Fruit fly (Drosophila melanogaster) whole organism, embryonic: Measurements from ENCODE around the gene dod.

Experiments
- Antp ChIP-seq: fragments of 200-800 bp; sonication (Bioruptor generic); optimal IDR thresholded peaks from 3 replicates; lab custom pipeline; 2016; ENCODE audit warnings: missing biosample characterization, missing genetic modification characterization
- Atf-2 ChIP-seq: fragments of 200-800 bp; sonication (Bioruptor generic); optimal IDR thresholded peaks from 2 replicates; lab custom pipeline; 2016; ENCODE audit warnings: missing biosample characterization, missing genetic modification characterization
- Awh ChIP-seq: fragments of 200-800 bp; sonication (Bioruptor generic); IDR thresholded peaks from 2 replicates; pipeline ENCODE4, ENCODE4 v1.3.6; 2022; ENCODE audit warnings: missing biosample characterization, missing genetic modification characterization
- CG10209 ChIP-seq: fragments of 200-800 bp; sonication (Bioruptor generic); optimal IDR thresholded peaks from 3 replicates; lab custom pipeline; 2017; ENCODE audit warnings: missing biosample characterization, mild to moderate bottlenecking, missing genetic modification characterization, missing genetic modification reagents
- CG11456 ChIP-seq: fragments of 200-800 bp; sonication (Bioruptor generic); IDR thresholded peaks from 3 replicates; pipeline ENCODE4 v1.3.6; 2022; ENCODE audit warnings: missing biosample characterization, missing genetic modification characterization
- CG14860 ChIP-seq: fragments of 200-800 bp; sonication (Bioruptor generic); IDR thresholded peaks from 3 replicates; pipeline ENCODE4 v1.3.6; 2022; ENCODE audit warnings: missing biosample characterization, missing genetic modification characterization; ENCODE audit not compliant: partially characterized antibody
- CG15514 ChIP-seq: fragments of 200-800 bp; sonication (Bioruptor generic); optimal IDR thresholded peaks from 3 replicates; lab custom pipeline; 2017; ENCODE audit warnings: missing biosample characterization, missing genetic modification characterization, mild to moderate bottlenecking, moderate library complexity, missing genetic modification reagents
- CG17186 ChIP-seq: fragments of 200-800 bp; sonication (Bioruptor generic); optimal IDR thresholded peaks from 3 replicates; lab custom pipeline; 2017; ENCODE audit warnings: missing biosample characterization, missing genetic modification reagents, missing genetic modification characterization
- CG3726 ChIP-seq: fragments of 200-800 bp; sonication (Bioruptor generic); IDR thresholded peaks from 3 replicates; pipeline ENCODE4, ENCODE4 v1.3.6; 2022; ENCODE audit warnings: missing biosample characterization, missing genetic modification characterization
- CG4404 ChIP-seq: fragments of 200-800 bp; sonication (Bioruptor generic); IDR thresholded peaks from 2 replicates; pipeline ENCODE4 v1.3.6; 2022; ENCODE audit warnings: missing biosample characterization, missing genetic modification characterization
- CG4424 ChIP-seq: fragments of 200-800 bp; sonication (Bioruptor generic); optimal IDR thresholded peaks from 3 replicates; lab custom pipeline; 2016; ENCODE audit warnings: missing biosample characterization, missing genetic modification characterization
- CG4617 ChIP-seq: fragments of 200-800 bp; sonication (Bioruptor generic); optimal IDR thresholded peaks from 3 replicates; lab custom pipeline; 2016; ENCODE audit warnings: missing biosample characterization, missing genetic modification characterization, borderline replicate concordance
- CG7271 ChIP-seq: fragments of 200-800 bp; sonication (Bioruptor generic); optimal IDR thresholded peaks from 2 replicates; lab custom pipeline; 2018; ENCODE audit warnings: missing biosample characterization, mild to moderate bottlenecking, missing genetic modification characterization, moderate library complexity
- CG7745 ChIP-seq: fragments of 200-800 bp; sonication (Bioruptor generic); optimal IDR thresholded peaks from 2 replicates; lab custom pipeline; 2018; ENCODE audit warnings: missing biosample characterization, mild to moderate bottlenecking, missing genetic modification characterization, moderate library complexity
- CG9797 ChIP-seq: fragments of 200-800 bp; sonication (Bioruptor generic); optimal IDR thresholded peaks from 3 replicates; lab custom pipeline; 2018; ENCODE audit warnings: missing biosample characterization, mild to moderate bottlenecking, missing genetic modification characterization
- CG9932 ChIP-seq: fragments of 200-800 bp; sonication (Bioruptor generic); IDR thresholded peaks from 2 replicates; pipeline ENCODE4 v1.3.6; 2022; ENCODE audit warnings: missing biosample characterization, missing genetic modification characterization
- CTCF ChIP-seq: fragments of 200-800 bp; sonication (Bioruptor generic); optimal IDR thresholded peaks from 2 replicates; lab custom pipeline; 2017; ENCODE audit warnings: missing biosample characterization, mild to moderate bottlenecking, missing genetic modification characterization, moderate library complexity
- CoRest ChIP-seq: fragments of 200-800 bp; sonication (Bioruptor generic); optimal IDR thresholded peaks from 3 replicates; lab custom pipeline; 2018; ENCODE audit warnings: missing biosample characterization, mild to moderate bottlenecking, missing genetic modification characterization, moderate library complexity
- Elba2 ChIP-seq: fragments of 200-800 bp; sonication (Bioruptor generic); optimal IDR thresholded peaks from 3 replicates; lab custom pipeline; 2016; ENCODE audit warnings: missing biosample characterization, missing genetic modification characterization
- H2.0 ChIP-seq: fragments of 200-800 bp; sonication (Bioruptor generic); IDR thresholded peaks from 2 replicates; pipeline ENCODE4 v1.3.6; 2022; ENCODE audit warnings: missing biosample characterization, missing genetic modification characterization
- HmgZ ChIP-seq: fragments of 200-800 bp; sonication (Bioruptor generic); optimal IDR thresholded peaks from 2 replicates; lab custom pipeline; 2018; ENCODE audit warnings: missing biosample characterization, mild to moderate bottlenecking, missing genetic modification characterization
- Hmr ChIP-seq: fragments of 200-800 bp; sonication (Bioruptor generic); optimal IDR thresholded peaks from 3 replicates; lab custom pipeline; 2017; ENCODE audit warnings: mild to moderate bottlenecking, missing biosample characterization, missing genetic modification reagents, missing genetic modification characterization
- Mrtf ChIP-seq: fragments of 200-800 bp; sonication (Bioruptor generic); IDR thresholded peaks from 3 replicates; pipeline ENCODE4 v1.3.6; 2022; ENCODE audit warnings: missing biosample characterization, missing genetic modification characterization
- NK7.1 ChIP-seq: fragments of 200-800 bp; sonication (Bioruptor generic); optimal IDR thresholded peaks from 3 replicates; lab custom pipeline; 2016; ENCODE audit warnings: missing biosample characterization, missing genetic modification characterization
- NfI ChIP-seq: fragments of 200-800 bp; sonication (Bioruptor generic); optimal IDR thresholded peaks from 3 replicates; lab custom pipeline; 2018; ENCODE audit warnings: missing biosample characterization, mild to moderate bottlenecking, missing genetic modification characterization, moderate library complexity
- Opbp ChIP-seq: fragments of 200-800 bp; sonication (Bioruptor generic); IDR thresholded peaks from 3 replicates; pipeline ENCODE4 v1.3.6; 2022; ENCODE audit warnings: missing biosample characterization, missing genetic modification characterization; ENCODE audit not compliant: partially characterized antibody
- Sox102F ChIP-seq: fragments of 200-800 bp; sonication (Bioruptor generic); optimal IDR thresholded peaks from 2 replicates; lab custom pipeline; 2018; ENCODE audit warnings: missing biosample characterization, mild to moderate bottlenecking, missing genetic modification characterization, moderate library complexity
- Vsx1 ChIP-seq: fragments of 200-800 bp; sonication (Bioruptor generic); optimal IDR thresholded peaks from 2 replicates; lab custom pipeline; 2017; ENCODE audit warnings: missing biosample characterization, mild to moderate bottlenecking, missing genetic modification characterization, missing genetic modification reagents
- al ChIP-seq: fragments of 200-800 bp; sonication (Bioruptor generic); IDR thresholded peaks from 2 replicates; pipeline ENCODE4 v1.3.6; 2022; ENCODE audit warnings: missing biosample characterization, missing genetic modification characterization
- aop ChIP-seq: fragments of 200-800 bp; sonication (Bioruptor generic); IDR thresholded peaks from 2 replicates; pipeline ENCODE4 v1.3.6; 2022; ENCODE audit warnings: missing biosample characterization, missing genetic modification characterization
- chif ChIP-seq, 2 experiments: fragments of 200-800 bp; sonication (Bioruptor generic); optimal IDR thresholded peaks; 3 replicates each; lab custom pipeline; 2016; ENCODE audit warnings: missing biosample characterization in 2 of 2, missing genetic modification characterization in 2 of 2
- crc ChIP-seq: fragments of 200-800 bp; sonication (Bioruptor generic); optimal IDR thresholded peaks from 2 replicates; lab custom pipeline; 2016; ENCODE audit warnings: missing biosample characterization, missing genetic modification characterization
- da ChIP-seq: fragments of 200-800 bp; sonication (Bioruptor generic); optimal IDR thresholded peaks from 2 replicates; lab custom pipeline; 2016; ENCODE audit warnings: missing biosample characterization, missing genetic modification characterization
- disco-r ChIP-seq: fragments of 200-800 bp; sonication (Bioruptor generic); optimal IDR thresholded peaks from 2 replicates; lab custom pipeline; 2016; ENCODE audit warnings: missing biosample characterization, missing genetic modification characterization
- exex ChIP-seq: fragments of 200-800 bp; sonication (Bioruptor generic); optimal IDR thresholded peaks from 4 replicates; lab custom pipeline; 2018; ENCODE audit warnings: missing biosample characterization, mild to moderate bottlenecking, missing genetic modification characterization, moderate library complexity
- fru ChIP-seq: fragments of >200 bp; optimal IDR thresholded peaks from 2 replicates; lab custom pipeline; 2017
- hbn ChIP-seq: fragments of 200-800 bp; sonication (Bioruptor generic); IDR thresholded peaks from 2 replicates; pipeline ENCODE4 v1.3.6; 2022; ENCODE audit warnings: missing biosample characterization, missing genetic modification characterization; ENCODE audit not compliant: partially characterized antibody
- her ChIP-seq: fragments of 200-800 bp; sonication (Bioruptor generic); optimal IDR thresholded peaks from 2 replicates; lab custom pipeline; 2016; ENCODE audit warnings: missing biosample characterization, missing genetic modification characterization
- kah ChIP-seq: fragments of 200-800 bp; sonication (Bioruptor generic); optimal IDR thresholded peaks from 2 replicates; lab custom pipeline; 2018; ENCODE audit warnings: missing biosample characterization, mild to moderate bottlenecking, missing genetic modification characterization
- kay ChIP-seq: fragments of 200-800 bp; sonication (Bioruptor generic); optimal IDR thresholded peaks from 2 replicates; lab custom pipeline; 2016; ENCODE audit warnings: missing biosample characterization, missing genetic modification characterization
- kni ChIP-seq: fragments of 200-800 bp; sonication (Bioruptor generic); optimal IDR thresholded peaks from 3 replicates; lab custom pipeline; 2017; ENCODE audit warnings: mild to moderate bottlenecking, missing biosample characterization, missing genetic modification reagents, missing genetic modification characterization
- knrl ChIP-seq: fragments of 200-800 bp; sonication (Bioruptor generic); IDR thresholded peaks from 3 replicates; pipeline ENCODE4 v1.3.6; 2022; ENCODE audit warnings: missing biosample characterization, missing genetic modification characterization; ENCODE audit not compliant: partially characterized antibody
- phol ChIP-seq: fragments of 200-800 bp; sonication (Bioruptor generic); optimal IDR thresholded peaks from 3 replicates; lab custom pipeline; 2018; ENCODE audit warnings: missing biosample characterization, mild to moderate bottlenecking, missing genetic modification characterization, moderate library complexity
- run ChIP-seq: fragments of 200-800 bp; sonication (Bioruptor generic); optimal IDR thresholded peaks from 3 replicates; lab custom pipeline; 2018; ENCODE audit warnings: missing biosample characterization, mild to moderate bottlenecking, missing genetic modification characterization
- sd ChIP-seq: fragments of 200-800 bp; sonication (Bioruptor generic); optimal IDR thresholded peaks from 3 replicates; lab custom pipeline; 2018; ENCODE audit warnings: missing biosample characterization, mild to moderate bottlenecking, missing genetic modification characterization, moderate library complexity
- so ChIP-seq: fragments of 200-800 bp; sonication (Bioruptor generic); IDR thresholded peaks from 3 replicates; pipeline ENCODE4 v1.3.6; 2022; ENCODE audit warnings: missing biosample characterization, missing genetic modification characterization
- ssp ChIP-seq: fragments of 200-800 bp; sonication (Bioruptor generic); IDR thresholded peaks from 2 replicates; pipeline ENCODE4 v1.3.6; 2022; ENCODE audit warnings: missing biosample characterization, missing genetic modification characterization
- toy ChIP-seq: fragments of 200-800 bp; sonication (Bioruptor generic); IDR thresholded peaks from 2 replicates; pipeline ENCODE4 v1.3.6; 2022; ENCODE audit warnings: missing biosample characterization, missing genetic modification characterization
- tup ChIP-seq: fragments of 200-800 bp; sonication (Bioruptor generic); optimal IDR thresholded peaks from 2 replicates; lab custom pipeline; 2016; ENCODE audit warnings: missing biosample characterization, mild to moderate bottlenecking, missing genetic modification characterization, moderate library complexity
- unc-4 ChIP-seq: fragments of 200-800 bp; sonication (Bioruptor generic); IDR thresholded peaks from 2 replicates; pipeline ENCODE4 v1.3.6; 2022; ENCODE audit warnings: missing biosample characterization, missing genetic modification characterization; ENCODE audit not compliant: partially characterized antibody
- vfl ChIP-seq: fragments of 200-800 bp; sonication (Bioruptor generic); optimal IDR thresholded peaks from 2 replicates; lab custom pipeline; 2016; ENCODE audit warnings: missing biosample characterization, missing genetic modification characterization
- wor ChIP-seq: fragments of 200-800 bp; sonication (Bioruptor generic); IDR thresholded peaks from 2 replicates; pipeline ENCODE4 v1.3.6; 2022; ENCODE audit warnings: missing biosample characterization, missing genetic modification characterization

The dod gene

dm6 chrX:21362878-21363277 is 17.7 kb downstream of the dod start, which contains the start of the genes bbx and waw (continued):
- no peak; the same call in 2 of the 3 replicates for TF ChIP-seq knrl (GFP tag; lab: Robert Waterston, UW)
- peak; percentile 8 for TF ChIP-seq CG4424 (GFP tag; lab: Kevin White, UChicago)
- peak; percentile 70 for TF ChIP-seq HmgZ (tag; lab: Kevin White, UChicago)
- 0 out of 2 replicates have a peak, but pooled peaks have one; percentile 10 for TF ChIP-seq H2.0 (GFP tag; lab: Robert Waterston, UW)
- TF ChIP-seq Antp (GFP tag; lab: Kevin White, UChicago), result no peak
- TF ChIP-seq NfI (GFP tag; lab: Kevin White, UChicago), result peak; percentile 33
- no peak for TF ChIP-seq CG14860 (GFP tag; lab: Robert Waterston, UW)
- no peak for TF ChIP-seq CG7271 (tag; lab: Kevin White, UChicago)
- TF ChIP-seq al (GFP tag; lab: Robert Waterston, UW), result no peak
- peak; percentile 94 for TF ChIP-seq CTCF (GFP tag; lab: Kevin White, UChicago)
- TF ChIP-seq tup (GFP tag; lab: Kevin White, UChicago), result no peak
- TF ChIP-seq chif (GFP tag; optimal IDR thresholded peaks at IDR 0.05; lab: Kevin White, UChicago), result peak in 1 of 2 experiments; percentile 11
- no peak for TF ChIP-seq Hmr
- TF ChIP-seq hbn (GFP tag; lab: Robert Waterston, UW), result no peak
- TF ChIP-seq run (tag; lab: Kevin White, UChicago), result no peak
- no peak for TF ChIP-seq disco-r
- peak; percentile 55 for TF ChIP-seq CG4617 (GFP tag; lab: Kevin White, UChicago)
- no peak for TF ChIP-seq exex (tag; lab: Kevin White, UChicago)
- TF ChIP-seq aop (GFP tag; lab: Robert Waterston, UW), result no peak
- no peak for TF ChIP-seq Atf-2 (GFP tag; lab: Kevin White, UChicago)
- no peak for TF ChIP-seq CG9932
- peak; percentile 87 for TF ChIP-seq CG9797 (GFP tag; lab: Kevin White, UChicago)
- no peak for TF ChIP-seq Vsx1 (GFP tag; lab: Kevin White, UChicago)
- no peak for TF ChIP-seq fru (lab: Kevin White, UChicago)
- no peak for TF ChIP-seq CG7745 (tag; lab: Kevin White, UChicago)
- no peak for TF ChIP-seq wor (GFP tag; lab: Robert Waterston, UW)
- TF ChIP-seq kni (GFP tag; lab: Kevin White, UChicago), result peak; percentile 53
- no peak for TF ChIP-seq kah (GFP tag; lab: Kevin White, UChicago)
- TF ChIP-seq toy, result no peak
- no peak for TF ChIP-seq CG3726 (GFP tag; lab: Robert Waterston, UW)
- peak; percentile 64; the same call in 1 of the 3 replicates for TF ChIP-seq CG11456 (GFP tag; lab: Robert Waterston, UW)
- no peak for TF ChIP-seq unc-4
- TF ChIP-seq Opbp (GFP tag; lab: Robert Waterston, UW), result no peak
- TF ChIP-seq vfl, result no peak
- no peak for TF ChIP-seq Mrtf (GFP tag; lab: Robert Waterston, UW)
- peak; percentile 60 for TF ChIP-seq CG15514
- TF ChIP-seq phol (tag; lab: Kevin White, UChicago), result peak; percentile 46
- no peak for TF ChIP-seq kay (GFP tag; lab: Kevin White, UChicago)
- TF ChIP-seq Elba2 (GFP tag; lab: Kevin White, UChicago), result no peak
- no peak for TF ChIP-seq Sox102F (GFP tag; lab: Kevin White, UChicago)
- no peak for TF ChIP-seq so (GFP tag; lab: Robert Waterston, UW)
- TF ChIP-seq sd (tag; lab: Kevin White, UChicago), result no peak
- TF ChIP-seq crc (GFP tag; lab: Kevin White, UChicago), result no peak
- no peak for TF ChIP-seq CG4404 (GFP tag; lab: Robert Waterston, UW)
- no peak for TF ChIP-seq Awh (GFP tag; lab: Robert Waterston, UW)
- no peak for TF ChIP-seq CoRest (tag; lab: Kevin White, UChicago)
- TF ChIP-seq ssp (GFP tag; lab: Robert Waterston, UW), result no peak
- no peak for TF ChIP-seq da (GFP tag; lab: Kevin White, UChicago)
- peak; percentile 30 for TF ChIP-seq her
- no peak for TF ChIP-seq CG17186
- no peak for TF ChIP-seq NK7.1 (GFP tag; lab: Kevin White, UChicago)
- no peak for TF ChIP-seq CG10209 (GFP tag; lab: Kevin White, UChicago)
